Fruit fly (Drosophila melanogaster): ENCODE results near the gene sau.

Gene sau

DNA sequence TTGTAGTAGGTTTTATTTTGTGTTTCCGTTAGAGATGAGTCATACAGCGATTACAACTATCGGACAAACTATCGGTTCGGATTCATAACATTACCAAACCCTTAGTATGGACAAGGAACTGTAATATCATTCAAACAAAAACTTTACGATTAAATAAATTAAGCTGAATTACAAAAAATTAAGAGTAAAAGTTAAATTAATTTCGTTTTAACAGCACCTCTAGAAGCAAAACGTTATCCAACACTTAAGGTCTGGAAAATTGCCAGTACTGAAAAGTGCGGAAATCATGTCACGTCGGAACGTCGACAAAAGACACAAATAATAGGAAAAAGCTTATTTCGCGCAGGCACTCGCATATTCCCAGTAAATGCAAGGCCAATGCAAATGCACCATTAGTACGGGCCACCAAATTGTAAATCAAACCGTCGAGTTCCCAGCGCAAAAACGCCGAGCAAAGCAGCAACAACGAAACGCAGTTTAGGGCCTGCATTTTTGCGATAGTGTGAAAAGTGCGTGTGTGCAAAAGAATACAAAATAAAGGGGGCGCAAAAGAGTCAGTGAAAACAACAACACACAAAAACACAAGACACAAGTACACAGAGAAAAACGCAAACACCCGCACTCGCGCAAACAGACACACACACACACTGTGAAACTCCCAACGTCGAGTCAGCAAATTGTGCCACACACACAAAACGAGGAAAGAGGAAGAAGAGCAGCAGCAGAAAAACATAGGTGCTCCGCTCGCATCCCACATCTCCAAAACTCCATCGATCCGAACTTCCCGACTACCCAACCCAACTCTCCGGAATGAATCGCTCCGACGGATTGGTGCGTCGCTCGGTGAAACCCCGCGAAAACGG is at the start of gene sau, which contains the start of gene CG15387:
sau (plus strand) TSS at position 84 of the 863 bp plus-strand sequence.
CG15387 (minus strand) TSS at position 36 of the 863 bp plus-strand sequence.
- TF ChIP-seq CG8478 (optimal IDR thresholded peaks at IDR 0.05), result no peak
- TF ChIP-seq CTCF (optimal IDR thresholded peaks at IDR 0.05), result no peak

DNA sequence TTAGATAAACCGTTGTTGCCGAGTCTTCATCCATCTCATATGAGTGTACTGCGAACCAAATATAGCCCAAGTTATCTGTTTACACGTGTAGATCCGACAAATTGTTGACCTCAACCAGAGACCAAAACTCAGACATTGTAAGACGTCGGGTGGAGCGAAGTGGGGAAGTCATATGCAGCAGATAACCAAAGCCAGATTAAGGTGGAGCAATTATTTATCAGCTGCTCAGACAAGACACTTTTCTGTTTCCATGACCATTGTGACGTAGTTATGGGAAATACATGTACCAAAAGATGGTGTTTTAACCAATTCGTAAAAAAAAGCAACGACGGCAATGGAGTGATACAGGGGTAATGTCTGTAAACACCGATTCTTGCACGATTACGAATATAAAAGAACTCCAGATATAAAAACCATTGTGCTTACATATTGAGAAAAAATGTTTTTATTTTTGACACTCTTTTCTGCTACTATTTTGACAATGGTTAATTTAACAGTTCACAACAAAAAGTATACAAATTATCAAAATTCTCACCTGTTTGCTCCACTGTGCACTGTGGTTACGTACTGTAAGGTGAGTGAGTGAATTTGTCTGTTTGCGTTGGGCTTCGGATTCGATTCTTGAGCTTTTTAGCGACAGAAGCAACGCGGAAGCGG is 48.7 kb upstream of the sau start:
- TF ChIP-seq CTCF (optimal IDR thresholded peaks at IDR 0.05) (no peak), CG8478 (optimal IDR thresholded peaks at IDR 0.05) (no peak)

dm6 chr2L:2177969-2178809 is 48.0 kb upstream of the sau start, which contains the start of gene aop:
Gene aop (minus strand): TSS chr2L:2178754.
- TF ChIP-seq CG8478 (optimal IDR thresholded peaks at IDR 0.05) (no peak), CTCF (optimal IDR thresholded peaks at IDR 0.05) (no peak)

DNA sequence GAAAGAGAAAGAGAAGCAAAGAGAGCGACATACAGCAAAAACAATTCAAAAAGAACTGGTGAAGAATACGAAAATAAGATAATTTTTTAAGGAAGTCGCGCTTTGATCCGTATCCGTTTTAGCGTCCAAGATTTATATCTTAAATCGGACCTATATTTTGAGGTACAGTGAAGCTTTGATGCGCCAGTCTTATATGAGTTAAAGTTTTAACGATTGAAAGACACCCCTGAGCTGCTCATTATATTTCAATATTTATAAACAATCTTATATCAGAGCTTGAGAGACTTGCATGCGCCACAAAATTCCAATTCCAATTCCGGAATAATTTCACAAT is 47.4 kb upstream of the sau start:
- TF ChIP-seq CG8478 (optimal IDR thresholded peaks at IDR 0.05), result no peak
- TF ChIP-seq CTCF (optimal IDR thresholded peaks at IDR 0.05), result no peak

DNA sequence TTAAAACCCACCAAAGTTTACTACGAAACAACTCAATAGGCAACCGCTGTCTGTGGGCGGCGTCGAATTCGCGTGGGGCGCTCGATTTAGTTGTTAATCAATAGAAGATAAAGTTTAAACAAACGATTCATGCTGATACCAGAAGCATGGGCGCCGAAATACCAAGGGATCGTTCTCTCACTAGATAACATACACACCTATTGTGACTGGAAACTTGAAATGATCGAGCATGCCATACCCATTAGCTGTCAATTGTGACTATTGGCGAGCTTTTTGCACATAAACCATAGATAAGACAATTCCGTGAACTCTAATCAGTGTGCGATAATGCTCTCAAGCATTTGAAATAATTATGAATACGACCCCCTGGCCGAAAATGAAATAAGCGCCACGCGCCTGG is 46.8 kb upstream of the sau start:
- no peak for TF ChIP-seq CG8478 (optimal IDR thresholded peaks at IDR 0.05)
- no peak for TF ChIP-seq CTCF (optimal IDR thresholded peaks at IDR 0.05)

DNA sequence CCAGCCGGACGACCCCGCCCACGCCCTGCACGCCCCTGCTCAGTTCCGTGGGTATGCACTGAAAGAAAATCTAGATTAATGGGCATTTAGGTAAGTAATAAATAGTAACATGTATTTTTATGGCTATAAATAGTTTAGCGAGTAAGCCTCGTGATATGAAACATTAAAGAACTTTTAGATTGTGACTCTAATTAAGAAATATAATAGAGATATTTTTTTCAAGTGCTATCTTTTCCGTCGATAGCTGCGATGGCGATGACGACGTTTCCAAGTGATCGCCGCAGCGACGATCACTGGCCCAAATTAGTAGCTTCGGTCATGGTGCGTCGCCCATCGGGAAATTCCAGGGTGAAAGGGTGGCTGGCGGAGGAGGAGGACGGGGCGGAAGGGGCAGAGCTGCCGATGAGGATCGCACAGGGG is 46.0 kb upstream of the sau start:
- no peak for TF ChIP-seq CTCF (optimal IDR thresholded peaks at IDR 0.05)
- TF ChIP-seq CG8478 (optimal IDR thresholded peaks at IDR 0.05), result no peak

DNA sequence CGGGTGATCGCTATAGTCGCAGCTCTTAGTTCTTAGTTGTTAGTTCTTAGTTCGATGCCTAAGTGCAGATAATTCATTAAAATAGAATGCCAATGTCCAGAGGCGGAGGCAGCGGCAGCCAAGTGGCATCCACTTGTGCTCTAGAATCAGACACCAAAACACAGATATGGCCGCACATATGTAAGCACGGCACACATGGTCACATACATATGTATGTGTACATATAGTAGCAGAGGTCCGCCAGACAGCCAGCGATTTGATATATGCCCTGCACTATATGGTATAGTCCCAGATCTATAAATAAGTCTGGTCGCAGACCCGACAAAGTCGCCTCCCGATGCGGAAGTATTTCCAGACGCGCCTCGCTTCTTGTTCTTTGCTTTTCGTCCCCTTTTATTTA is 45.5 kb upstream of the sau start:
- TF ChIP-seq CG8478 (optimal IDR thresholded peaks at IDR 0.05), result no peak
- no peak for TF ChIP-seq CTCF (optimal IDR thresholded peaks at IDR 0.05)

DNA sequence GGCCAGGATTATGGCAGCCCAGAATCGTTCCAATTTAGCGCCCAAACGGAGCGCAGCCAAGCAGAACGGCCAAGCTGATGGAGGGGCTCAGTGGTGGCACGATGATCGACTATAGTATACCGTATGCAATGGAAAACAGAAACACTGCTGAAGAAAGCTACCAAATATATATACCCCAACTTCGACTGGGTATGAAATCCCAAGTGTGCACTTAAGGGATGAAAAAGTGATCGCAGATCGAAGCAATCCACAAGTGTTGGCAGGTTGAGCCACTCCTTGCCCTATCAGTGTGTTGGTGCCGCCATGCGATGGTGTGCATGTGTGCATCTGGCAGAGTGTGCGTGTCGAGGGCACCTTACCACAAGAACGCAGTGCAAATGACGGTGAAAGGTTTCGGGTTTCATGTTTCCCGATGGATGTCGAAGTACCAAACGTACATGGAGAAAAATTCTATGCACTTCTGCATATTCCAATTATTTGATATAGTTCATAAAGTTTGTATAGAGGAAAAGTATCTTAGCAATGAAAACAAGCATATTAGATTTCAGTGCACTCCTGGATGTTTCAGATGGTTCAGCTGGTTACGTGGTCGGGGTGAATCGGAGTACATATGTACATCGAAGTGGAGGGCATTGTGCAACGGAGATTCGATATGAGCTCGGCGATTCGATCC is 44.0 kb upstream of the sau start:
- no peak for TF ChIP-seq CG8478 (optimal IDR thresholded peaks at IDR 0.05)

dm6 chr2L:2182735-2183340 is 43.3 kb upstream of the sau start:
- TF ChIP-seq CTCF (optimal IDR thresholded peaks at IDR 0.05), result no peak
- no peak for TF ChIP-seq CG8478 (optimal IDR thresholded peaks at IDR 0.05)

DNA sequence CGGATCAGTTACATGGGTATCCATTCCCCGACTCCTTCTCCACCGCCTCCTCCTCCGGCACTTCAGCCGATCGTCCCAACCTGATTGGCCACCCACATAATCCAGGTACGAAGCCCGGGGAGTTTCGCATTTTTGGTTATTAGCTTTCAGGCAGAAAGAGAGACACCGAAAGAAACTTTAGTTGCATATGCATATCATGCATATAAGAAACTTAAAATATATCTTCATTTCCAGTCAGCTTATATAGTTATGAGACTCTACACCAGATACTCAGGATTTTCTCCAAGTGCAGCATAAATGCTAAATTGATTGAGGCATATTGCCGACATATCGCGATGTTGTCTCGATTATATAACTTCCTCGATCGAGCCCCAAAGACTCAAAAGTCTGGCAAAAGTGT is 42.0 kb upstream of the sau start:
- TF ChIP-seq CG8478 (optimal IDR thresholded peaks at IDR 0.05) (no peak), CTCF (optimal IDR thresholded peaks at IDR 0.05) (no peak)

DNA sequence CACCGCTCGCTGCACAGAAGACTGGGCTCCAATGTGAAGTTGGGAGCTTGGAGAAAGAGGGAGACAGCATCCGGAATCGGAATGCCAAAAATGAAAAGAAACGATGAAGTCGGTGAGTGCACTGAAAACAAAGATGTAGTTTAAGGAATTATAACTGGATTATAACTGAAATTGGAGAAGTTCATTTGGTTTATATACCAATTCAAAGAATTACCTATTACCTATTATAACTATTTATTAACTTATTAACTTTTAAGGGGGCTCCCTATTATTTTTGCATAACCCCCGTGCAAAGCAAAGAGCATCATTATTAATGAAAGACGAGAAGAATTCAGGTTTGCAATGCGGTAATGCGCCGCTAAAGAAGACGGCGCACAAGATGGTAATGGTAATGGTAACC is 41.5 kb upstream of the sau start:
- TF ChIP-seq CG8478 (optimal IDR thresholded peaks at IDR 0.05) (no peak), CTCF (optimal IDR thresholded peaks at IDR 0.05) (no peak)

dm6 chr2L:2185373-2185772 is 40.8 kb upstream of the sau start:
- TF ChIP-seq CG8478 (optimal IDR thresholded peaks at IDR 0.05) (no peak), CTCF (optimal IDR thresholded peaks at IDR 0.05) (no peak)

- TF ChIP-seq CTCF (optimal IDR thresholded peaks at IDR 0.05) (no peak), CG8478 (optimal IDR thresholded peaks at IDR 0.05) (no peak)
These were observed 38.7 kb upstream of the sau start for dm6 chr2L:2187411-2187810.

dm6 chr2L:2189100-2189499 is 37.0 kb upstream of the sau start:
- no peak for TF ChIP-seq CTCF (optimal IDR thresholded peaks at IDR 0.05)
- no peak for TF ChIP-seq CG8478 (optimal IDR thresholded peaks at IDR 0.05)

Data from S2 (cell line).